Fruit fly (Drosophila melanogaster) whole organism, embryonic: ENCODE data around the gene CG12241.

Experiments
- Atf6 ChIP-seq: fragments of 200-800 bp; sonication (Bioruptor generic); IDR thresholded peaks from 2 replicates; pipeline ENCODE4 v1.3.6; 2022; ENCODE audit warnings: missing biosample characterization, missing genetic modification characterization
- CG10267 ChIP-seq: fragments of 200-800 bp; sonication (Bioruptor generic); optimal IDR thresholded peaks from 2 replicates; lab custom pipeline; 2018; ENCODE audit warnings: missing biosample characterization, mild to moderate bottlenecking, missing genetic modification characterization, moderate library complexity
- CG11247 ChIP-seq: fragments of 200-800 bp; sonication (Bioruptor generic); IDR thresholded peaks from 2 replicates; pipeline ENCODE4 v1.3.6; 2022; ENCODE audit warnings: missing biosample characterization, missing genetic modification characterization
- CG12155 ChIP-seq: fragments of 200-800 bp; sonication (Bioruptor generic); optimal IDR thresholded peaks from 3 replicates; lab custom pipeline; 2016; ENCODE audit warnings: missing biosample characterization, missing genetic modification characterization
- CG12659 ChIP-seq: fragments of 200-800 bp; sonication (Bioruptor generic); optimal IDR thresholded peaks from 3 replicates; lab custom pipeline; 2017; ENCODE audit warnings: mild to moderate bottlenecking, missing biosample characterization, missing genetic modification reagents, missing genetic modification characterization
- CG13775 ChIP-seq: fragments of 200-800 bp; sonication (Bioruptor generic); optimal IDR thresholded peaks from 3 replicates; lab custom pipeline; 2017; ENCODE audit warnings: missing biosample characterization, mild to moderate bottlenecking, missing genetic modification characterization
- CG14965 ChIP-seq: fragments of 200-800 bp; sonication (Bioruptor generic); optimal IDR thresholded peaks from 2 replicates; lab custom pipeline; 2016; ENCODE audit warnings: missing biosample characterization, missing genetic modification characterization, borderline replicate concordance
- CG17328 ChIP-seq: fragments of 200-800 bp; sonication (Bioruptor generic); IDR thresholded peaks from 2 replicates; pipeline ENCODE4 v1.3.6; 2022; ENCODE audit warnings: missing biosample characterization, missing genetic modification characterization
- CG17361 ChIP-seq: fragments of 200-800 bp; sonication (Bioruptor generic); IDR thresholded peaks from 3 replicates; pipeline ENCODE4 v1.3.6; 2022; ENCODE audit warnings: missing biosample characterization, missing genetic modification characterization
- CG2116 ChIP-seq: fragments of 200-800 bp; sonication (Bioruptor generic); optimal IDR thresholded peaks from 3 replicates; lab custom pipeline; 2018; ENCODE audit warnings: missing biosample characterization, mild to moderate bottlenecking, missing genetic modification characterization
- CG2129 ChIP-seq: fragments of 200-800 bp; sonication (Bioruptor generic); IDR thresholded peaks from 2 replicates; pipeline ENCODE4 v1.3.6; 2022; ENCODE audit warnings: missing biosample characterization, missing genetic modification characterization; ENCODE audit not compliant: partially characterized antibody
- CG34224 ChIP-seq: fragments of 200-800 bp; sonication (Bioruptor generic); IDR thresholded peaks from 3 replicates; pipeline ENCODE4 v1.3.6; 2022; ENCODE audit warnings: missing biosample characterization, missing genetic modification characterization; ENCODE audit not compliant: partially characterized antibody
- CG34376 ChIP-seq: fragments of 200-800 bp; sonication (Bioruptor generic); optimal IDR thresholded peaks from 2 replicates; lab custom pipeline; 2018; ENCODE audit warnings: missing biosample characterization, mild to moderate bottlenecking, missing genetic modification characterization
- CG9727 ChIP-seq: fragments of 200-800 bp; sonication (Bioruptor generic); optimal IDR thresholded peaks from 3 replicates; lab custom pipeline; 2017; ENCODE audit warnings: missing biosample characterization, mild to moderate bottlenecking, missing genetic modification characterization
- Dbx ChIP-seq: fragments of 200-800 bp; sonication (Bioruptor generic); IDR thresholded peaks from 3 replicates; pipeline ENCODE4 v1.3.6; 2022; ENCODE audit warnings: missing biosample characterization, missing genetic modification characterization
- E2f2 ChIP-seq: fragments of 200-800 bp; sonication (Bioruptor generic); IDR thresholded peaks from 2 replicates; pipeline ENCODE4 v1.3.6; 2022; ENCODE audit warnings: missing biosample characterization, missing genetic modification characterization
- Fer1 ChIP-seq: fragments of 200-800 bp; sonication (Bioruptor generic); optimal IDR thresholded peaks from 2 replicates; lab custom pipeline; 2017; ENCODE audit warnings: missing biosample characterization, mild to moderate bottlenecking, missing genetic modification characterization
- GATAe ChIP-seq: fragments of 200-800 bp; sonication (Bioruptor generic); conservative IDR thresholded peaks from 2 replicates; pipeline ENCODE4 v1.3.6; 2022; ENCODE audit warnings: missing biosample characterization, missing genetic modification characterization
- Hsf ChIP-seq: fragments of 200-800 bp; sonication (Bioruptor generic); optimal IDR thresholded peaks from 3 replicates; lab custom pipeline; 2016; ENCODE audit warnings: missing biosample characterization, missing genetic modification characterization
- Nf-YA ChIP-seq: fragments of 200-800 bp; sonication (Bioruptor generic); IDR thresholded peaks from 2 replicates; pipeline ENCODE4 v1.3.6; 2022; ENCODE audit warnings: missing biosample characterization, missing genetic modification characterization
- NfI ChIP-seq: fragments of 200-800 bp; sonication (Bioruptor generic); optimal IDR thresholded peaks from 3 replicates; lab custom pipeline; 2018; ENCODE audit warnings: missing biosample characterization, mild to moderate bottlenecking, missing genetic modification characterization, moderate library complexity
- Oli ChIP-seq: fragments of 200-800 bp; sonication (Bioruptor generic); optimal IDR thresholded peaks from 2 replicates; lab custom pipeline; 2018; ENCODE audit warnings: missing biosample characterization, mild to moderate bottlenecking, missing genetic modification characterization, moderate library complexity
- Opbp ChIP-seq: fragments of 200-800 bp; sonication (Bioruptor generic); IDR thresholded peaks from 3 replicates; pipeline ENCODE4 v1.3.6; 2022; ENCODE audit warnings: missing biosample characterization, missing genetic modification characterization; ENCODE audit not compliant: partially characterized antibody
- PHDP ChIP-seq: fragments of 200-800 bp; sonication (Bioruptor generic); optimal IDR thresholded peaks from 3 replicates; lab custom pipeline; 2018; ENCODE audit warnings: missing biosample characterization, mild to moderate bottlenecking, missing genetic modification characterization, moderate library complexity
- Pdp1 ChIP-seq, 2 experiments: fragments of 200-800 bp; sonication (Bioruptor generic); optimal IDR thresholded peaks; 3 replicates each; lab custom pipeline; 2016; ENCODE audit warnings: missing biosample characterization in 2 of 2, missing genetic modification characterization in 2 of 2, mild to moderate bottlenecking in 1 of 2, moderate library complexity in 1 of 2
- Poxn ChIP-seq: fragments of 200-800 bp; sonication (Bioruptor generic); IDR thresholded peaks from 2 replicates; pipeline ENCODE4 v1.3.6; 2022; ENCODE audit warnings: missing biosample characterization, missing genetic modification characterization
- Sry-β ChIP-seq: fragments of 200-800 bp; sonication (Bioruptor generic); optimal IDR thresholded peaks from 2 replicates; lab custom pipeline; 2018; ENCODE audit warnings: missing biosample characterization, mild to moderate bottlenecking, missing genetic modification characterization, moderate library complexity
- Ssrp ChIP-seq: fragments of 200-800 bp; sonication (Bioruptor generic); optimal IDR thresholded peaks from 2 replicates; lab custom pipeline; 2018; ENCODE audit warnings: missing biosample characterization, mild to moderate bottlenecking, missing genetic modification characterization, moderate library complexity
- bbx ChIP-seq: fragments of 200-800 bp; sonication (Bioruptor generic); IDR thresholded peaks from 2 replicates; pipeline ENCODE4 v1.3.6; 2022; ENCODE audit warnings: missing biosample characterization, missing genetic modification characterization; ENCODE audit not compliant: partially characterized antibody
- bsh ChIP-seq, 2 experiments: fragments of 200-800 bp; sonication (Bioruptor generic); optimal IDR thresholded peaks; 2 replicates each; lab custom pipeline; 2017 to 2018; ENCODE audit warnings: mild to moderate bottlenecking in 2 of 2, missing biosample characterization in 2 of 2, missing genetic modification characterization in 2 of 2, moderate library complexity in 1 of 2
- cad ChIP-seq: fragments of >200 bp; optimal IDR thresholded peaks from 2 replicates; lab custom pipeline; 2017; ENCODE audit warnings: missing biosample characterization, missing genetic modification characterization
- chm ChIP-seq: fragments of 200-800 bp; sonication (Bioruptor generic); IDR thresholded peaks from 2 replicates; pipeline ENCODE4 v1.3.6; 2022; ENCODE audit warnings: missing biosample characterization, missing genetic modification characterization
- disco-r ChIP-seq: fragments of 200-800 bp; sonication (Bioruptor generic); optimal IDR thresholded peaks from 2 replicates; lab custom pipeline; 2016; ENCODE audit warnings: missing biosample characterization, missing genetic modification characterization
- dpn ChIP-seq, 2 experiments: fragments of 200-800 bp; sonication (Bioruptor generic); optimal IDR thresholded peaks; 3 replicates each; lab custom pipeline; 2016; ENCODE audit warnings: missing biosample characterization in 2 of 2, missing genetic modification characterization in 2 of 2
- gfzf ChIP-seq: fragments of 200-800 bp; sonication (Bioruptor generic); optimal IDR thresholded peaks from 2 replicates; lab custom pipeline; 2016; ENCODE audit warnings: missing biosample characterization, mild to moderate bottlenecking, missing genetic modification characterization, moderate library complexity
- gro ChIP-seq: fragments of 200-800 bp; sonication (Bioruptor generic); optimal IDR thresholded peaks from 2 replicates; lab custom pipeline; 2016; ENCODE audit warnings: missing biosample characterization, missing genetic modification characterization
- hbn ChIP-seq: fragments of 200-800 bp; sonication (Bioruptor generic); IDR thresholded peaks from 2 replicates; pipeline ENCODE4 v1.3.6; 2022; ENCODE audit warnings: missing biosample characterization, missing genetic modification characterization; ENCODE audit not compliant: partially characterized antibody
- inv ChIP-seq: fragments of 200-800 bp; sonication (Bioruptor generic); IDR thresholded peaks from 2 replicates; pipeline ENCODE4 v1.3.6; 2022; ENCODE audit warnings: missing biosample characterization, missing genetic modification characterization; ENCODE audit not compliant: partially characterized antibody
- lmd ChIP-seq: fragments of 200-800 bp; sonication (Bioruptor generic); IDR thresholded peaks from 2 replicates; pipeline ENCODE4 v1.3.6; 2022; ENCODE audit warnings: missing biosample characterization, missing genetic modification characterization
- maf-S ChIP-seq: fragments of 200-800 bp; sonication (Bioruptor generic); optimal IDR thresholded peaks from 2 replicates; lab custom pipeline; 2016; ENCODE audit warnings: missing biosample characterization, missing genetic modification characterization
- nerfin-2 ChIP-seq: fragments of 200-800 bp; sonication (Bioruptor generic); IDR thresholded peaks from 2 replicates; pipeline ENCODE4 v1.3.6; 2022; ENCODE audit warnings: missing biosample characterization, missing genetic modification characterization; ENCODE audit not compliant: partially characterized antibody
- org-1 ChIP-seq: fragments of 200-800 bp; sonication (Bioruptor generic); optimal IDR thresholded peaks from 2 replicates; lab custom pipeline; 2017; ENCODE audit warnings: missing biosample characterization, missing genetic modification characterization
- pzg ChIP-seq: fragments of 200-800 bp; sonication (Bioruptor generic); optimal IDR thresholded peaks from 3 replicates; lab custom pipeline; 2018; ENCODE audit warnings: missing biosample characterization, mild to moderate bottlenecking, missing genetic modification characterization, moderate library complexity
- sens ChIP-seq: fragments of 200-800 bp; sonication (Bioruptor generic); peaks from one replicate; lab custom pipeline; 2016; ENCODE audit warnings: missing biosample characterization, missing genetic modification characterization
- sug ChIP-seq: fragments of 200-800 bp; optimal IDR thresholded peaks from 2 replicates; lab custom pipeline; 2019; ENCODE audit warnings: missing biosample characterization, mild to moderate bottlenecking, missing genetic modification characterization, moderate library complexity
- twi ChIP-seq: fragments of 200-800 bp; optimal IDR thresholded peaks from 2 replicates; lab custom pipeline; 2019; ENCODE audit warnings: missing biosample characterization, mild to moderate bottlenecking, missing genetic modification characterization, moderate library complexity
- tx ChIP-seq: fragments of 200-800 bp; sonication (Bioruptor generic); optimal IDR thresholded peaks from 2 replicates; lab custom pipeline; 2016; ENCODE audit warnings: missing biosample characterization, missing genetic modification characterization
- zen ChIP-seq: fragments of 200-800 bp; sonication (Bioruptor generic); optimal IDR thresholded peaks from 3 replicates; lab custom pipeline; 2018; ENCODE audit warnings: missing biosample characterization, mild to moderate bottlenecking, missing genetic modification characterization, moderate library complexity

The CG12241 gene

dm6 chr3R:15213362-15213989, 5.6 kb upstream of the CG12241 start, which contains the start of the genes CG6654 and CG4210:
TSS of gene CG6654 (minus strand) at chr3R:15213658.
TSS of gene CG4210 (plus strand) at chr3R:15213974.
- TF ChIP-seq Atf6 (GFP tag; lab: Robert Waterston, UW), result no peak
- TF ChIP-seq CG2129 (GFP tag; lab: Robert Waterston, UW), result peak; percentile 18; the same call in 1 of the 2 replicates
- TF ChIP-seq CG17361 (GFP tag; lab: Robert Waterston, UW), result peak; percentile 33; the same call in 1 of the 3 replicates
- TF ChIP-seq CG2116, result peak; percentile 42
- TF ChIP-seq Fer1, result peak; percentile 30
- no peak for TF ChIP-seq tx (GFP tag; lab: Kevin White, UChicago)
- peak; percentile 0 for TF ChIP-seq Hsf (GFP tag; lab: Kevin White, UChicago)
- TF ChIP-seq CG34224 (GFP tag; lab: Robert Waterston, UW), result peak; percentile 77
- TF ChIP-seq sens, result peak; percentile 85
- TF ChIP-seq pzg (GFP tag; lab: Kevin White, UChicago), result peak; percentile 67
- TF ChIP-seq bsh (GFP tag; optimal IDR thresholded peaks at IDR 0.05; lab: Kevin White, UChicago), result peak in 1 of 2 experiments; percentile 16
- peak; percentile 39 for TF ChIP-seq hbn (GFP tag; lab: Robert Waterston, UW)
- peak; percentile 37; the same call in 1 of the 2 replicates for TF ChIP-seq inv
- TF ChIP-seq CG14965, result no peak
- TF ChIP-seq Oli, result no peak
- TF ChIP-seq org-1 (GFP tag; lab: Kevin White, UChicago), result no peak
- TF ChIP-seq Sry-β (GFP tag; lab: Kevin White, UChicago), result peak; percentile 15
- TF ChIP-seq Opbp (GFP tag; lab: Robert Waterston, UW), result peak; percentile 53; the same call in 2 of the 3 replicates
- no peak for TF ChIP-seq cad (GFP tag; lab: Kevin White, UChicago)
- TF ChIP-seq chm, result 0 out of 2 replicates have a peak, but pooled peaks have one; percentile 9
- TF ChIP-seq CG11247 (GFP tag; lab: Robert Waterston, UW), result no peak
- no peak for TF ChIP-seq GATAe (GFP tag; lab: Robert Waterston, UW)
- TF ChIP-seq CG9727, result peak; percentile 1
- peak; percentile 64 for TF ChIP-seq sug
- no peak for TF ChIP-seq Poxn (GFP tag; lab: Robert Waterston, UW)
- peak; percentile 3 for TF ChIP-seq CG13775
- TF ChIP-seq bbx, result 0 out of 2 replicates have a peak, but pooled peaks have one; percentile 39
- TF ChIP-seq disco-r (GFP tag; lab: Kevin White, UChicago), result no peak
- TF ChIP-seq gro (GFP tag; lab: Kevin White, UChicago), result peak; percentile 33
- no peak for TF ChIP-seq twi (tag; lab: Kevin White, UChicago)
- peak; percentile 92 for TF ChIP-seq E2f2 (GFP tag; lab: Robert Waterston, UW)
- TF ChIP-seq gfzf, result peak; percentile 86
- TF ChIP-seq CG12659, result peak; percentile 26
- TF ChIP-seq CG12155, result peak; percentile 21
- TF ChIP-seq Pdp1 (GFP tag; optimal IDR thresholded peaks at IDR 0.05; lab: Kevin White, UChicago), result peak in 1 of 2 experiments; percentile 63
- TF ChIP-seq CG10267 (tag; lab: Kevin White, UChicago), result peak; percentile 58
- TF ChIP-seq dpn (GFP tag; optimal IDR thresholded peaks at IDR 0.05; lab: Kevin White, UChicago), result peak in 1 of 2 experiments; percentile 9
- no peak for TF ChIP-seq Ssrp (tag; lab: Kevin White, UChicago)
- peak; percentile 3 for TF ChIP-seq NfI (GFP tag; lab: Kevin White, UChicago)
- TF ChIP-seq CG17328 (GFP tag; lab: Robert Waterston, UW), result no peak
- peak; percentile 8 for TF ChIP-seq PHDP (tag; lab: Kevin White, UChicago)
- peak; percentile 36 for TF ChIP-seq zen
- TF ChIP-seq Dbx (GFP tag; lab: Robert Waterston, UW), result 0 out of 3 replicates have a peak, but pooled peaks have one; percentile 15
- TF ChIP-seq lmd (GFP tag; lab: Robert Waterston, UW), result peak; percentile 31; the same call in 1 of the 2 replicates
- TF ChIP-seq maf-S (GFP tag; lab: Kevin White, UChicago), result no peak
- TF ChIP-seq nerfin-2, result no peak
- peak; percentile 28 for TF ChIP-seq CG34376 (GFP tag; lab: Kevin White, UChicago)
- no peak for TF ChIP-seq Nf-YA (GFP tag; lab: Robert Waterston, UW)
